Worm (Caenorhabditis elegans) whole organism, L3 larva: ENCODE measurements around the gene ZK938.3.
A peak's percentile ranks its signal among the peaks of the same experiment; 100 is the strongest.

ENCODE experiments used
- aly-2 ChIP-seq: fragments of 150-350 bp; optimal IDR thresholded peaks from 2 replicates; lab custom pipeline; 2014; ENCODE audit warnings: missing biosample characterization, missing genetic modification characterization
- ama-1 ChIP-seq: fragments of 150-350 bp; optimal IDR thresholded peaks from 2 replicates; lab custom pipeline; 2018
- ceh-16 ChIP-seq: sonication (generic microtip); optimal IDR thresholded peaks from 2 replicates; lab custom pipeline; 2017; ENCODE audit warnings: missing biosample characterization, missing genetic modification characterization
- ceh-28 ChIP-seq: fragments of 150-350 bp; optimal IDR thresholded peaks from 2 replicates; lab custom pipeline; 2014; ENCODE audit warnings: missing biosample characterization, missing genetic modification reagents, missing genetic modification characterization
- ceh-82 ChIP-seq: fragments of 150-350 bp; optimal IDR thresholded peaks from 2 replicates; lab custom pipeline; 2014; ENCODE audit warnings: missing biosample characterization, missing genetic modification characterization
- ceh-9 ChIP-seq: sonication (generic microtip); optimal IDR thresholded peaks from 2 replicates; lab custom pipeline; 2018; ENCODE audit warnings: missing biosample characterization, missing genetic modification characterization
- egl-27 ChIP-seq: sonication (generic microtip); optimal IDR thresholded peaks from 4 replicates; lab custom pipeline; 2017; ENCODE audit warnings: missing biosample characterization, missing genetic modification reagents, missing genetic modification characterization
- egl-5 ChIP-seq: fragments of 150-350 bp; optimal IDR thresholded peaks from 2 replicates; lab custom pipeline; 2017; ENCODE audit warnings: missing biosample characterization, missing genetic modification reagents, missing genetic modification characterization, inconsistent platforms
- elt-1 ChIP-seq: fragments of 150-350 bp; optimal IDR thresholded peaks from 2 replicates; lab custom pipeline; 2014; ENCODE audit warnings: missing biosample characterization, missing genetic modification characterization
- elt-2 ChIP-seq: sonication (generic microtip); optimal IDR thresholded peaks from 2 replicates; lab custom pipeline; 2016; ENCODE audit warnings: missing genetic modification reagents, mild to moderate bottlenecking, missing genetic modification characterization, missing compliant biosample characterization
- elt-3 ChIP-seq, 3 experiments: fragments of 150-350 bp in 1 of 3; sonication (generic microtip) in 2 of 3; optimal IDR thresholded peaks; 2 replicates in 2 of 3; 4 replicates in 1 of 3; lab custom pipeline; 2014 to 2017; ENCODE audit warnings: missing biosample characterization in 3 of 3, missing genetic modification characterization in 3 of 3
- fkh-2 ChIP-seq: fragments of 150-350 bp; optimal IDR thresholded peaks from 2 replicates; lab custom pipeline; 2014; ENCODE audit warnings: missing biosample characterization, missing genetic modification reagents, missing genetic modification characterization
- fos-1 ChIP-seq: fragments of 150-350 bp; optimal IDR thresholded peaks from 2 replicates; lab custom pipeline; 2014; ENCODE audit warnings: missing biosample characterization, missing genetic modification characterization
- jun-1 ChIP-seq: fragments of 150-350 bp; optimal IDR thresholded peaks from 2 replicates; lab custom pipeline; 2014; ENCODE audit warnings: missing biosample characterization, missing genetic modification reagents, missing genetic modification characterization
- lin-15B ChIP-seq: fragments of 150-350 bp; optimal IDR thresholded peaks from 2 replicates; lab custom pipeline; 2014; ENCODE audit warnings: missing biosample characterization, missing genetic modification characterization
- lin-39 ChIP-seq: fragments of 150-350 bp; optimal IDR thresholded peaks from 2 replicates; lab custom pipeline; 2018; ENCODE audit warnings: missing biosample characterization, missing genetic modification reagents, missing genetic modification characterization
- mdl-1 ChIP-seq: fragments of 150-350 bp; optimal IDR thresholded peaks from 2 replicates; lab custom pipeline; 2014; ENCODE audit warnings: missing biosample characterization, missing genetic modification characterization
- nfya-1 ChIP-seq: sonication (generic microtip); optimal IDR thresholded peaks from 2 replicates; lab custom pipeline; 2017; ENCODE audit warnings: missing genetic modification characterization, mild to moderate bottlenecking, missing compliant biosample characterization, antibody characterized with exemption, moderate library complexity; ENCODE audit not compliant: insufficient read depth
- nhr-12 ChIP-seq: fragments of 150-350 bp; optimal IDR thresholded peaks from 2 replicates; lab custom pipeline; 2014; ENCODE audit warnings: missing biosample characterization, missing genetic modification characterization
- nhr-23 ChIP-seq: fragments of 150-350 bp; optimal IDR thresholded peaks from 2 replicates; lab custom pipeline; 2014; ENCODE audit warnings: missing biosample characterization, missing genetic modification reagents, missing genetic modification characterization
- nhr-237 ChIP-seq: fragments of 150-350 bp; optimal IDR thresholded peaks from 2 replicates; lab custom pipeline; 2014; ENCODE audit warnings: missing biosample characterization, missing genetic modification characterization
- nhr-43 ChIP-seq: sonication (generic microtip); optimal IDR thresholded peaks from 2 replicates; lab custom pipeline; 2016; ENCODE audit warnings: mild to moderate bottlenecking, missing genetic modification characterization, missing compliant biosample characterization; ENCODE audit not compliant: poor library complexity, severe bottlenecking
- nhr-67 ChIP-seq: fragments of 150-350 bp; optimal IDR thresholded peaks from 2 replicates; lab custom pipeline; 2014; ENCODE audit warnings: missing biosample characterization, missing genetic modification characterization
- nhr-76 ChIP-seq: fragments of 150-350 bp; sonication (generic microtip); optimal IDR thresholded peaks from 5 replicates; lab custom pipeline; 2014; ENCODE audit warnings: missing biosample characterization, missing genetic modification characterization
- nhr-77 ChIP-seq: fragments of 150-350 bp; optimal IDR thresholded peaks from 2 replicates; lab custom pipeline; 2014; ENCODE audit warnings: missing biosample characterization, missing genetic modification characterization
- pha-4 ChIP-seq: fragments of 150-350 bp; optimal IDR thresholded peaks from 2 replicates; lab custom pipeline; 2014; ENCODE audit warnings: missing biosample characterization, missing genetic modification reagents, missing genetic modification characterization
- pqm-1 ChIP-seq: fragments of 150-350 bp; optimal IDR thresholded peaks from 2 replicates; lab custom pipeline; 2017; ENCODE audit warnings: missing biosample characterization, missing genetic modification characterization, inconsistent platforms
- snpc-4 ChIP-seq: fragments of 150-350 bp; optimal IDR thresholded peaks from 2 replicates; lab custom pipeline; 2014; ENCODE audit warnings: missing biosample characterization, missing genetic modification characterization
- tbx-2 ChIP-seq: sonication (generic microtip); optimal IDR thresholded peaks from 2 replicates; lab custom pipeline; 2016; ENCODE audit warnings: mild to moderate bottlenecking, missing genetic modification characterization, missing compliant biosample characterization
- unc-39 ChIP-seq: sonication (generic microtip); optimal IDR thresholded peaks from 4 replicates; lab custom pipeline; 2017; ENCODE audit warnings: missing biosample characterization, missing genetic modification characterization
- unc-62 ChIP-seq: fragments of 150-350 bp; sonication (generic microtip); optimal IDR thresholded peaks from 4 replicates; lab custom pipeline; 2014; ENCODE audit warnings: missing biosample characterization, missing genetic modification reagents, missing genetic modification characterization
- zag-1 ChIP-seq: fragments of 150-350 bp; optimal IDR thresholded peaks from 2 replicates; lab custom pipeline; 2014; ENCODE audit warnings: missing biosample characterization, missing genetic modification characterization
- ztf-4 ChIP-seq: fragments of 150-350 bp; optimal IDR thresholded peaks from 2 replicates; lab custom pipeline; 2014; ENCODE audit warnings: missing biosample characterization, missing genetic modification characterization

The ZK938.3 gene

DNA sequence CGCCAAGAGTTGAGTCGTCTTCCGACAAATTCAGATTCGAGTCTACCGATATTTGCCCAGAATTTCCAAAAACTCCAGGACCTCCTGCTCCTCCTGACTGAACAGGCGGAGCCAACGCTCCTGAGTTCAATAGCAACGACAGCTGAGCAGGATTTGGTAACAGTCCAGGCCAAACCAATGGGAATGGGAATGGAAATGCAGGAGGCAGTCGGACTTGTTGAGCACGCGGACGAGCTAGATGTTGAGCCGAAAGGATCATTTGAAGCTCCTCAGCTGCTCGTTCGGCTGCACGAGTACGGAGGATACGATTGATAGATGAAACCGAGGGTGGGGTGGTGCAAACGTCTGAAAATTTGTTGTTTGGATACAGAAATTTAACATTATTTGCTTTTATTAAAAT, 6.8 kb downstream of the ZK938.3 start:
- TF ChIP-seq elt-1 (tag; lab: Kevin White, UChicago), result no peak
- no peak for TF ChIP-seq zag-1
- TF ChIP-seq, all 47 proteins: peak for 0

ce11 chrII:9807519-9807972, 26.2 kb downstream of the ZK938.3 start, which contains the start of gene cyp-13A8:
cyp-13A8 (minus strand) TSS chrII:9807569.
- no peak for TF ChIP-seq nhr-12
- no peak for TF ChIP-seq ceh-9 (tag; lab: Kevin White, UChicago)
- TF ChIP-seq egl-5 (tag; lab: Kevin White, UChicago), result no peak
- TF ChIP-seq fos-1, result no peak
- TF ChIP-seq tbx-2, result no peak
- peak; percentile 74 for TF ChIP-seq elt-2
- TF ChIP-seq snpc-4 (tag; lab: Kevin White, UChicago), result no peak
- TF ChIP-seq nhr-67 (tag; lab: Kevin White, UChicago), result no peak
- TF ChIP-seq mdl-1 (tag; lab: Kevin White, UChicago), result no peak
- no peak for TF ChIP-seq nhr-237 (tag; lab: Kevin White, UChicago)
- TF ChIP-seq elt-3 (tag; optimal IDR thresholded peaks at IDR 0.05; lab: Kevin White, UChicago), result peak in 1 of 3 experiments; percentile 14
- TF ChIP-seq lin-39 (tag; lab: Kevin White, UChicago), result no peak
- TF ChIP-seq ceh-16, result no peak
- TF ChIP-seq unc-39, result no peak
- TF ChIP-seq pqm-1 (tag; lab: Kevin White, UChicago), result peak; percentile 89
- TF ChIP-seq ceh-82, result no peak
- TF ChIP-seq, all 47 proteins: peak for 3

DNA sequence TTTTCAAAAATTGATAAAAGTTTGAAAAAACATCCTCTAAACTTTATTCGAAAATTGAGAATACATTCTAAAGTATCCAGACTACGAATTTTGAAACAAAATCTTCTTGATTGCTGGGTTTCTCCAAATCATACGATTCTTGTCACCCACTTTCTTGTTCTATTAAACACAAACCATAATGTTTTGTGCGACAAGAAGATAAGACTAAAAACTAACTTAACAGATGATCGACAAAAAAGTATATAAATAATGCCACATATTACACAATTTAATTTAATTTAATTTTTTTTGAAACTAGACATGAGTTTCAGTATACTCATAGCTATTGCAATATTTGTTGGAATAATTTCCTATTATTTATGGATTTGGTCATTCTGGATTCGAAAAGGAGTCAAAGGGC, 30.4 kb downstream of the ZK938.3 start, which contains the start of gene cyp-13A7:
TSS of gene cyp-13A7 (plus strand) at position 301 of the 400 bp plus-strand sequence.
- no peak for TF ChIP-seq nhr-43
- TF ChIP-seq ceh-16, result no peak
- no peak for TF ChIP-seq nhr-23 (tag; lab: Kevin White, UChicago)
- no peak for TF ChIP-seq zag-1
- no peak for TF ChIP-seq nfya-1 (tag; lab: Kevin White, UChicago)
- no peak for TF ChIP-seq egl-5 (tag; lab: Kevin White, UChicago)
- TF ChIP-seq unc-62, result no peak
- TF ChIP-seq pha-4 (tag; lab: Kevin White, UChicago), result no peak
- TF ChIP-seq nhr-76, result no peak
- no peak for TF ChIP-seq fos-1
- TF ChIP-seq jun-1, result no peak

- TF ChIP-seq fos-1 (no peak), pha-4 (tag; lab: Kevin White, UChicago) (peak; percentile 2), nhr-237 (tag; lab: Kevin White, UChicago) (no peak), elt-2 (peak; percentile 26), fkh-2 (tag; lab: Kevin White, UChicago) (no peak), egl-27 (no peak), lin-39 (tag; lab: Kevin White, UChicago) (no peak), ceh-28 (tag; lab: Kevin White, UChicago) (no peak), nfya-1 (tag; lab: Kevin White, UChicago) (no peak)
- TF ChIP-seq, all 47 proteins: peak for 2
These were observed 31.1 kb downstream of the ZK938.3 start, which contains the start of gene cyp-13A6 for ce11 chrII:9802642-9803041. cyp-13A6 (minus strand) TSS chrII:9802821.

DNA sequence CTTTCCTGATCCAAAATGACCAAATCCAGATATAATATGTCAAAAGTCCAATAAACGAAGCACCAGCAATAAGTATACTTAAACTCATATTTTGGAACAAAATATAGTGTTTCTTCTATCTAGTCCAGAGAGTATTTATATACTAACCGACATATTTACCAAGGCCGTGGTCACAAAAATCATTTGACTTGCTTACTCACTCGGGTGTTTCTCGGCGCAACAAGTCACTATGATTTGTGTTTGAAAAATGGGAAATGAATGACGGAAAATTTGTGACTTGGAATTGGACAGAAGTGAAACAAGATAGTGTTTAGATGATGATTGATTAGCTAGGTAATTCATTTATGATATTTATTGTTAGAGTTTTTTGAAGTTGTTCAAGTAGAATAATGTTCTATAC, 33.5 kb downstream of the ZK938.3 start, which contains the start of gene cyp-13A5:
TSS of gene cyp-13A5 (minus strand) at position 112 of the 400 bp plus-strand sequence.
- TF ChIP-seq nhr-23 (tag; lab: Kevin White, UChicago) (peak; percentile 47), elt-2 (peak; percentile 37), ama-1 (lab: Kevin White, UChicago) (no peak), lin-15B (tag; lab: Kevin White, UChicago) (no peak), ztf-4 (tag; lab: Kevin White, UChicago) (no peak), pqm-1 (tag; lab: Kevin White, UChicago) (peak; percentile 65), nhr-77 (tag; lab: Kevin White, UChicago) (no peak), pha-4 (tag; lab: Kevin White, UChicago) (peak; percentile 64)

DNA sequence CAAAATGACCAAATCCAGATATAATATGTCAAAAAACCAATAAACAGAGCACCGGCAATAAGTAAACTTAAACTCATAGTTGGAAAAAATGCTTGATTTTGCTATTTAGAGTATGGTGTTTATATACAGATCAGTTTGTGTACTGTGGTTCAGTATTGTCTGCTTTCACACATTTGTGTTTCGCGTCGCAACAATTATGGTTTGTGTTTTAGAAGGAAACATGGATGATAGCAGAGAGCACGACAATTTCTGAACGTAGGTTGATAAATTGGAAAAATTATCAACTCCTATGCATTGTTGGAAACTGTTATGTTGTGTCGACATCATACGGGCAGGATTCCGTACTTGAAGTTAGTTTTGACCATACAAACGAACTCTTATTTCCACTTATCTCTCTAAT, 36.1 kb downstream of the ZK938.3 start, which contains the start of gene cyp-13A4:
TSS of gene cyp-13A4 (minus strand) at position 77 of the 400 bp plus-strand sequence.
- TF ChIP-seq elt-2 (peak; percentile 18), aly-2 (tag; lab: Kevin White, UChicago) (no peak), pqm-1 (tag; lab: Kevin White, UChicago) (peak; percentile 36)
